Worm (Caenorhabditis elegans): ENCODE results near the gene R02D5.9.

DNA sequence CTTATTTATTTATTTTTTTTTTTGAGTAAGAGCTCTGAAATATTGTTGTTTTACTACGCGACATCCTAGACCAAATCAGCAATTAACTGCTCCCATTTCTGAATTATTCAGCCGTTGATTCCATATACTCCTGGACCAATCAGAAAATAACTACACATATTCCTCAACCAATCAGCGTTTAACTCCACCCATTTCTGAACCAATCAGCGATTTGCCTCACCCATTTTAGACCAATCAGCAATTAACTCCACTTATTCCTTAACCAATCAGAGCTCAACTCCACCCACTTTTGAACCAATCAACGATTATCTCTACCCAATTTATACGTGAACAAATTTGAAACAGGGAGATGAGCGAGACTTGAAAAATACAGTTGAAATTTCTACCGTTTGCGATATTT is 17.3 kb downstream of the R02D5.9 start:
- no peak for TF ChIP-seq ama-1 (optimal IDR thresholded peaks at IDR 0.05)
- TF ChIP-seq flt-1 (GFP tag; IDR thresholded peaks at IDR 0.05): no peak
- TF ChIP-seq pes-1 (GFP tag; IDR thresholded peaks at IDR 0.05): no peak
- no peak for TF ChIP-seq aly-1 (tag; optimal IDR thresholded peaks at IDR 0.05)
- TF ChIP-seq sea-1 (GFP tag; conservative IDR thresholded peaks at IDR 0.05): no peak

Data from whole organism, early embryonic.